Fruit fly (Drosophila melanogaster) whole organism, embryonic: ENCODE data around the gene aux.
A peak's percentile ranks its signal among the peaks of the same experiment; 100 is the strongest.

Experiments used
- CG10147 ChIP-seq: fragments of 200-800 bp; sonication (Bioruptor generic); optimal IDR thresholded peaks from 2 replicates; lab custom pipeline; 2019; ENCODE audit warnings: missing biosample characterization, mild to moderate bottlenecking, missing genetic modification characterization, moderate library complexity
- CG10274 ChIP-seq: fragments of 200-800 bp; sonication (Bioruptor generic); optimal IDR thresholded peaks from 3 replicates; lab custom pipeline; 2017; ENCODE audit warnings: missing biosample characterization, mild to moderate bottlenecking, missing genetic modification characterization
- CG11398 ChIP-seq: fragments of 200-800 bp; sonication (Bioruptor generic); optimal IDR thresholded peaks from 2 replicates; lab custom pipeline; 2016; ENCODE audit warnings: missing biosample characterization, missing genetic modification characterization
- CG12219 ChIP-seq: fragments of 200-800 bp; sonication (Bioruptor generic); optimal IDR thresholded peaks from 3 replicates; lab custom pipeline; 2018; ENCODE audit warnings: missing biosample characterization, mild to moderate bottlenecking, missing genetic modification characterization
- CG12942 ChIP-seq: fragments of 200-800 bp; sonication (Bioruptor generic); optimal IDR thresholded peaks from 3 replicates; lab custom pipeline; 2016; ENCODE audit warnings: missing biosample characterization, missing genetic modification characterization
- CG15696 ChIP-seq: fragments of 200-800 bp; sonication (Bioruptor generic); optimal IDR thresholded peaks from 2 replicates; lab custom pipeline; 2019; ENCODE audit warnings: missing biosample characterization, mild to moderate bottlenecking, missing genetic modification characterization, moderate library complexity
- CG18262 ChIP-seq: fragments of 200-800 bp; optimal IDR thresholded peaks from 3 replicates; lab custom pipeline; 2019; ENCODE audit warnings: missing biosample characterization, mild to moderate bottlenecking, missing genetic modification characterization, moderate library complexity
- CG2120 ChIP-seq: fragments of 200-800 bp; sonication (Bioruptor generic); optimal IDR thresholded peaks from 3 replicates; lab custom pipeline; 2016; ENCODE audit warnings: missing biosample characterization, missing genetic modification characterization
- CG3163 ChIP-seq: fragments of 200-800 bp; sonication (Bioruptor generic); optimal IDR thresholded peaks from 3 replicates; lab custom pipeline; 2016; ENCODE audit warnings: missing biosample characterization, missing genetic modification characterization
- CG3838 ChIP-seq: fragments of 200-800 bp; sonication (Bioruptor generic); optimal IDR thresholded peaks from 3 replicates; lab custom pipeline; 2016; ENCODE audit warnings: missing biosample characterization, missing genetic modification characterization
- CG42726 ChIP-seq: fragments of 200-800 bp; sonication (Bioruptor generic); IDR thresholded peaks from 2 replicates; pipeline ENCODE4 v1.3.6; 2022; ENCODE audit warnings: missing biosample characterization, missing genetic modification characterization; ENCODE audit not compliant: partially characterized antibody
- CG4282 ChIP-seq: fragments of 200-800 bp; sonication (Bioruptor generic); optimal IDR thresholded peaks from 2 replicates; lab custom pipeline; 2016; ENCODE audit warnings: missing biosample characterization, missing genetic modification characterization
- CG7839 ChIP-seq: fragments of 200-800 bp; sonication (Bioruptor generic); optimal IDR thresholded peaks from 3 replicates; lab custom pipeline; 2018; ENCODE audit warnings: missing biosample characterization, mild to moderate bottlenecking, missing genetic modification characterization, moderate library complexity
- Camta ChIP-seq: fragments of 200-800 bp; sonication (Bioruptor generic); optimal IDR thresholded peaks from 2 replicates; lab custom pipeline; 2016; ENCODE audit warnings: missing biosample characterization, missing genetic modification characterization
- Dip2 ChIP-seq: fragments of 200-800 bp; sonication (Bioruptor generic); IDR thresholded peaks from 2 replicates; pipeline ENCODE4 v1.3.6; 2022; ENCODE audit warnings: missing biosample characterization, missing genetic modification characterization
- Dll ChIP-seq: fragments of 200-800 bp; sonication (Bioruptor generic); IDR thresholded peaks from 4 replicates; pipeline ENCODE4 v1.3.6; 2022; ENCODE audit warnings: missing biosample characterization, missing genetic modification characterization; ENCODE audit not compliant: partially characterized antibody
- Dp ChIP-seq: fragments of 200-800 bp; sonication (Bioruptor generic); optimal IDR thresholded peaks from 2 replicates; lab custom pipeline; 2018; ENCODE audit warnings: missing biosample characterization, mild to moderate bottlenecking, missing genetic modification characterization, moderate library complexity
- Fer2 ChIP-seq: fragments of 200-800 bp; sonication (Bioruptor generic); optimal IDR thresholded peaks from 2 replicates; lab custom pipeline; 2018; ENCODE audit warnings: missing biosample characterization, mild to moderate bottlenecking, missing genetic modification characterization, moderate library complexity
- HHEX ChIP-seq: fragments of 200-800 bp; sonication (Bioruptor generic); optimal IDR thresholded peaks from 3 replicates; lab custom pipeline; 2017; ENCODE audit warnings: missing biosample characterization, mild to moderate bottlenecking, missing genetic modification characterization, missing genetic modification reagents
- HmgZ ChIP-seq: fragments of 200-800 bp; sonication (Bioruptor generic); optimal IDR thresholded peaks from 2 replicates; lab custom pipeline; 2018; ENCODE audit warnings: missing biosample characterization, mild to moderate bottlenecking, missing genetic modification characterization
- Hr3 ChIP-seq: fragments of 200-800 bp; sonication (Bioruptor generic); optimal IDR thresholded peaks from 3 replicates; lab custom pipeline; 2016; ENCODE audit warnings: missing biosample characterization, missing genetic modification characterization
- Hr78 ChIP-seq, 2 experiments: fragments of 200-800 bp in 1 of 2; fragments of >200 bp in 1 of 2; sonication (Bioruptor generic) in 1 of 2; optimal IDR thresholded peaks; 2 replicates each; lab custom pipeline; 2017 to 2019; ENCODE audit warnings: missing biosample characterization in 2 of 2, missing genetic modification characterization in 2 of 2, mild to moderate bottlenecking in 1 of 2, moderate library complexity in 1 of 2
- MBD-R2 ChIP-seq: fragments of 200-800 bp; sonication (Bioruptor generic); IDR thresholded peaks from 2 replicates; pipeline ENCODE4 v1.3.6; 2022; ENCODE audit warnings: missing biosample characterization, missing genetic modification characterization
- Max ChIP-seq: fragments of 200-800 bp; sonication (Bioruptor generic); optimal IDR thresholded peaks from 2 replicates; lab custom pipeline; 2016; ENCODE audit warnings: missing biosample characterization, mild to moderate bottlenecking, missing genetic modification characterization
- PHDP ChIP-seq: fragments of 200-800 bp; sonication (Bioruptor generic); optimal IDR thresholded peaks from 3 replicates; lab custom pipeline; 2018; ENCODE audit warnings: missing biosample characterization, mild to moderate bottlenecking, missing genetic modification characterization, moderate library complexity
- Sox100B ChIP-seq: fragments of 200-800 bp; sonication (Bioruptor generic); optimal IDR thresholded peaks from 3 replicates; lab custom pipeline; 2018; ENCODE audit warnings: missing biosample characterization, mild to moderate bottlenecking, missing genetic modification characterization
- Sry-β ChIP-seq: fragments of 200-800 bp; sonication (Bioruptor generic); optimal IDR thresholded peaks from 2 replicates; lab custom pipeline; 2018; ENCODE audit warnings: missing biosample characterization, mild to moderate bottlenecking, missing genetic modification characterization, moderate library complexity
- Usf ChIP-seq: fragments of 200-800 bp; sonication (Bioruptor generic); optimal IDR thresholded peaks from 2 replicates; lab custom pipeline; 2017; ENCODE audit warnings: missing genotype, missing biosample characterization, missing genetic modification characterization
- YL-1 ChIP-seq: fragments of 200-800 bp; sonication (Bioruptor generic); optimal IDR thresholded peaks from 3 replicates; lab custom pipeline; 2017; ENCODE audit warnings: missing biosample characterization, mild to moderate bottlenecking, missing genetic modification characterization
- ab ChIP-seq: fragments of 200-800 bp; sonication (Bioruptor generic); optimal IDR thresholded peaks from 2 replicates; lab custom pipeline; 2016; ENCODE audit warnings: missing biosample characterization, missing genetic modification characterization
- chn ChIP-seq: fragments of 200-800 bp; sonication (Bioruptor generic); optimal IDR thresholded peaks from 2 replicates; lab custom pipeline; 2016; ENCODE audit warnings: missing biosample characterization, missing genetic modification characterization
- danr ChIP-seq: fragments of 200-800 bp; sonication (Bioruptor generic); IDR thresholded peaks from 2 replicates; pipeline ENCODE4 v1.3.6; 2022; ENCODE audit warnings: missing biosample characterization, missing genetic modification characterization
- en ChIP-seq: fragments of 200-800 bp; sonication (Bioruptor generic); optimal IDR thresholded peaks from 2 replicates; lab custom pipeline; 2016; ENCODE audit warnings: missing biosample characterization, missing genetic modification characterization
- ewg ChIP-seq: fragments of 200-800 bp; sonication (Bioruptor generic); optimal IDR thresholded peaks from 3 replicates; lab custom pipeline; 2017; ENCODE audit warnings: mild to moderate bottlenecking, missing biosample characterization, missing genetic modification reagents, missing genetic modification characterization
- gro ChIP-seq: fragments of 200-800 bp; sonication (Bioruptor generic); optimal IDR thresholded peaks from 2 replicates; lab custom pipeline; 2016; ENCODE audit warnings: missing biosample characterization, missing genetic modification characterization
- insv ChIP-seq, 2 experiments: fragments of 200-800 bp; sonication (Bioruptor generic); optimal IDR thresholded peaks; 3 replicates each; lab custom pipeline; 2016 to 2018; ENCODE audit warnings: missing biosample characterization in 2 of 2, missing genetic modification characterization in 2 of 2
- pho ChIP-seq: fragments of 200-800 bp; sonication (Bioruptor generic); optimal IDR thresholded peaks from 2 replicates; lab custom pipeline; 2016; ENCODE audit warnings: missing biosample characterization, missing genetic modification characterization
- pnt ChIP-seq: fragments of 200-800 bp; sonication (Bioruptor generic); optimal IDR thresholded peaks from 3 replicates; lab custom pipeline; 2016; ENCODE audit warnings: missing biosample characterization, missing genetic modification characterization
- prd ChIP-seq, 3 experiments: fragments of >200 bp in 2 of 3; fragments of 200-800 bp in 1 of 3; sonication (Bioruptor generic) in 1 of 3; optimal IDR thresholded peaks in 2 of 3; IDR thresholded peaks in 1 of 3; 2 replicates in 2 of 3; 3 replicates in 1 of 3; pipeline versions ENCODE4 v1.3.6 to Lab custom; 2017 to 2022; ENCODE audit warnings: missing biosample characterization in 1 of 3, missing genetic modification characterization in 1 of 3
- rib ChIP-seq: fragments of 200-800 bp; sonication (Bioruptor generic); IDR thresholded peaks from 2 replicates; pipeline ENCODE4 v1.3.6; 2022; ENCODE audit warnings: missing biosample characterization, missing genetic modification characterization
- run ChIP-seq: fragments of 200-800 bp; sonication (Bioruptor generic); optimal IDR thresholded peaks from 3 replicates; lab custom pipeline; 2018; ENCODE audit warnings: missing biosample characterization, mild to moderate bottlenecking, missing genetic modification characterization
- shn ChIP-seq: fragments of 200-800 bp; sonication (Bioruptor generic); optimal IDR thresholded peaks from 3 replicates; lab custom pipeline; 2016; ENCODE audit warnings: missing biosample characterization, missing genetic modification characterization
- slou ChIP-seq: fragments of 200-800 bp; sonication (Bioruptor generic); optimal IDR thresholded peaks from 3 replicates; lab custom pipeline; 2016; ENCODE audit warnings: missing biosample characterization, missing genetic modification characterization
- slp2 ChIP-seq: fragments of 200-800 bp; sonication (Bioruptor generic); optimal IDR thresholded peaks from 2 replicates; lab custom pipeline; 2016; ENCODE audit warnings: missing biosample characterization, missing genetic modification characterization
- sna ChIP-seq: fragments of 200-800 bp; sonication (Bioruptor generic); IDR thresholded peaks from 2 replicates; pipeline ENCODE4 v1.3.6; 2022; ENCODE audit warnings: missing biosample characterization, missing genetic modification characterization; ENCODE audit not compliant: partially characterized antibody
- unpg ChIP-seq: fragments of 200-800 bp; sonication (Bioruptor generic); optimal IDR thresholded peaks from 3 replicates; lab custom pipeline; 2018; ENCODE audit warnings: missing biosample characterization, mild to moderate bottlenecking, missing genetic modification characterization, moderate library complexity
- usp ChIP-seq: fragments of >200 bp; optimal IDR thresholded peaks from 2 replicates; lab custom pipeline; 2017; ENCODE audit warnings: missing biosample characterization, missing genetic modification characterization
- wor ChIP-seq: fragments of 200-800 bp; sonication (Bioruptor generic); IDR thresholded peaks from 2 replicates; pipeline ENCODE4 v1.3.6; 2022; ENCODE audit warnings: missing biosample characterization, missing genetic modification characterization

aux gene

DNA sequence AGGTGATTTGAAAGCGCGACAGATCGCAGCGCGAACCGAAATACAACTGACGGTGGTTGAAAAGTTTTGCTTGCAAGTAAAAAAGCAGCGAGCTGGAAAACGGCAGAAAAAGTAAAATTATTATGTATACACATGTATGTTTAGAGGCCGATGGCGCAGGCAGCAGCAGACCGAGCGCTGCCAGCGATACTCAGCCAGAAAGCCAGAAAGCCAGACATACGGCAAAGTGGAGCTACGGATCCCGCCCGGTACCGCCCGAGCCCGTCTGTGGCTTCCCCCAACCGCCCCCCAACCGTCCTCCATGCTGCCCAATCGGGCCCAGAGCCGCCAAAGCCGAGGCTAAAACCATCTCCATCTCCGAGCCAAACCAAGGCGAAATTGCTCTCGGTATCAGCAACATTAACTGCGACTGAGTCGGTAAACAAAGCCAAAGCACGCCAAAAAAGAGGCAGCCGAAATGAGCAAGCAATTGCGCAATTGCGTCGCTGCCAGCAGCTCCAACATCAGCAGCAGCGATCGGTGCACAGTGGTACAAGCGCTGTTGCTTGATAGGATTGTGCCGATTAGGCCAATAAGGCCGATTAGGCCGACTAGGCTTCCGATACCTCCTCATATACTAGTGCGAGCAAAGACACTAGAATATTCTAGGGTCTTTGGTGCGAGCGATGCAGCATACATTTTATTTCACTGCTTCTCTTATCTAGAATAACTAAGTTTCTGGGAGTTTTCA is 3.8 kb downstream of the aux start, which contains the start of gene CG14636 (continued):
- TF ChIP-seq gro (GFP tag; lab: Kevin White, UChicago) (peak; percentile 63), CG7839 (peak; percentile 78), chn (GFP tag; lab: Kevin White, UChicago) (peak; percentile 21), Camta (GFP tag; lab: Kevin White, UChicago) (peak; percentile 48), ewg (GFP tag; lab: Kevin White, UChicago) (peak; percentile 23), slp2 (peak; percentile 74), Dp (GFP tag; lab: Kevin White, UChicago) (no peak), slou (GFP tag; lab: Kevin White, UChicago) (peak; percentile 35), YL-1 (GFP tag; lab: Kevin White, UChicago) (no peak), CG3838 (GFP tag; lab: Kevin White, UChicago) (no peak), Sry-β (GFP tag; lab: Kevin White, UChicago) (no peak), CG10147 (GFP tag; lab: Kevin White, UChicago) (peak; percentile 45), sna (GFP tag; lab: Robert Waterston, UW) (no peak), Hr3 (GFP tag; lab: Kevin White, UChicago) (peak; percentile 42), MBD-R2 (GFP tag; lab: Robert Waterston, UW) (peak; percentile 49; the same call in 1 of the 2 replicates), CG3163 (no peak), Dll (GFP tag; lab: Robert Waterston, UW) (peak; percentile 48; the same call in 1 of the 4 replicates), Fer2 (tag; lab: Kevin White, UChicago) (peak; percentile 22), wor (GFP tag; lab: Robert Waterston, UW) (peak; percentile 51), HmgZ (tag; lab: Kevin White, UChicago) (peak; percentile 79), ab (GFP tag; lab: Kevin White, UChicago) (no peak), CG18262 (tag; lab: Kevin White, UChicago) (peak; percentile 21), run (tag; lab: Kevin White, UChicago) (peak; percentile 34), prd (optimal IDR thresholded peaks at IDR 0.05; lab: Kevin White, UChicago) (no peak), prd (GFP tag; IDR thresholded peaks at IDR 0.05; lab: Robert Waterston, UW) (peak; percentile 79), en (GFP tag; lab: Kevin White, UChicago) (peak; percentile 5), Usf (GFP tag; lab: Kevin White, UChicago) (peak; percentile 28), CG2120 (GFP tag; lab: Kevin White, UChicago) (peak; percentile 77), rib (GFP tag; lab: Robert Waterston, UW) (peak; percentile 75; the same call in 1 of the 2 replicates), CG10274 (peak; percentile 40), shn (GFP tag; lab: Kevin White, UChicago) (peak; percentile 74), danr (GFP tag; lab: Robert Waterston, UW) (peak; percentile 73), unpg (peak; percentile 68), Sox100B (GFP tag; lab: Kevin White, UChicago) (peak; percentile 70), Dip2 (GFP tag; lab: Robert Waterston, UW) (0 out of 2 replicates have a peak, but pooled peaks have one; percentile 17), pho (GFP tag; lab: Kevin White, UChicago) (peak; percentile 62), usp (GFP tag; lab: Kevin White, UChicago) (no peak), CG12942 (GFP tag; lab: Kevin White, UChicago) (peak; percentile 45), pnt (peak; percentile 73), Max (GFP tag; lab: Kevin White, UChicago) (peak; percentile 56), CG15696 (tag; lab: Kevin White, UChicago) (peak; percentile 9), CG12219 (GFP tag; lab: Kevin White, UChicago) (peak; percentile 58), CG11398 (GFP tag; lab: Kevin White, UChicago) (peak; percentile 11), PHDP (peak; percentile 69), CG4282 (GFP tag; lab: Kevin White, UChicago) (peak; percentile 68), insv (GFP tag; optimal IDR thresholded peaks at IDR 0.05; lab: Kevin White, UChicago) (no peak), CG42726 (GFP tag; lab: Robert Waterston, UW) (no peak), HHEX (GFP tag; lab: Kevin White, UChicago) (peak; percentile 69), Hr78 (GFP tag; optimal IDR thresholded peaks at IDR 0.05; lab: Kevin White, UChicago) (no peak)
